Worm (Caenorhabditis elegans): ENCODE data around the gene fbxb-88.

The fbxb-88 gene

DNA sequence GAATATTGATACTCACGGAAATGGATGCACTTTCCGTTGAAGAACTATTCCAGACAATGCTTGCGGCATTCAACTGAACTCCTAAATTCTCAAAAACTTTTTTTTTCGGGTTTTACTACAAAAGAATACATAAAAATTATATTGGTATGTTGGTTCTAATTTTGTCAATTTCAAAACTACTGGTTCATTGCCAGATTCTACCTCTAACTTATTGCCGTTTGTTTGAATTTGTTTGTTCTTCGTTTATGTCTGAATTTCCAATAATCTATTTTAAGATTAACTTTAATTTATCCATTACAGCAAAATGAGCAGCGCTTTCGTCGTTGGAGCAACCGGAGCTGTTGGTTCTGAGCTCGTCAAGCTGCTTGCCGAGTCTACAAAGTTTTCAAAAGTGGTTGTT is 30.6 kb downstream of the fbxb-88 start, which contains the start of gene C33F10.14:
Gene C33F10.14, plus strand, starts transcription at position 301 of the 400 bp plus-strand sequence.
- no peak for TF ChIP-seq unc-62 (GFP tag; optimal IDR thresholded peaks at IDR 0.05)

DNA sequence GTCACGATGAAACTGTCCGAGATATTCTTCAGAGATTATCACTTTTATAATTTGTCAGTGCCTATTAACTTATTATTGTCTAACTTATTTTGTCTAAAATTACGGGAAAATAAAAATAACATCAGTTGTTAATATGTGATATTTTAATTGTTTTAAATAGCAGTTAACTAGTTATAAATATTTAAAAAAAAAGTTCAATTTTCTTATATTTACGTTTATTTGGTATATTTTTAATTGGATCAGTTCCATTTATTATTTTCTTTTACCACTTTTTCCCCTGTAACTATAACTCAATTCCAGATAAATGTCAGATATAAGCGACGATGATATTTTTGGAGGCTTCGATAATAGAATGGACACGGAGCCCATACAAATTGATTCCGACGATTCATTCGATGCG is 32.2 kb downstream of the fbxb-88 start, which contains the start of gene C33F10.4:
Gene C33F10.4, plus strand, starts transcription at position 301 of the 400 bp plus-strand sequence.
- no peak for TF ChIP-seq unc-62 (GFP tag; optimal IDR thresholded peaks at IDR 0.05)

DNA sequence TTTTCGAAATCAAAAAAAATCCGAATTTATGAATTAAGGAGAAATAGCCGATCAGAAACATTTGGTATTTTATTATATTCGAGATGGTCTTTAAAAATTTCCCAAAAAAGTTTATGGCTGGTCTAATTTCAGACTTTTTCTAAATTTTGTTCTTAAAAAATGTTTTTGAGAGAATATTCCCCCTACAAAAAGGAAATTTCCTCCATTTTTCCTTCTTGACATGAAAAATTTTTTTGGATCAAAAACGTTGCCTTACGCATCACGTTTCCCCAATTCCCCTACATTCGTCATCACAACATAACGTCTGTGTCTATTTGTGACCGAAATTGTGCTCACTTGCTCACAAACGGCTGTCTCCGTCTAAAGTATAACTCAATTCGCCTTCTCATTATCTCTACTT is 34.4 kb downstream of the fbxb-88 start:
- TF ChIP-seq unc-62 (GFP tag; optimal IDR thresholded peaks at IDR 0.05) = no peak

DNA sequence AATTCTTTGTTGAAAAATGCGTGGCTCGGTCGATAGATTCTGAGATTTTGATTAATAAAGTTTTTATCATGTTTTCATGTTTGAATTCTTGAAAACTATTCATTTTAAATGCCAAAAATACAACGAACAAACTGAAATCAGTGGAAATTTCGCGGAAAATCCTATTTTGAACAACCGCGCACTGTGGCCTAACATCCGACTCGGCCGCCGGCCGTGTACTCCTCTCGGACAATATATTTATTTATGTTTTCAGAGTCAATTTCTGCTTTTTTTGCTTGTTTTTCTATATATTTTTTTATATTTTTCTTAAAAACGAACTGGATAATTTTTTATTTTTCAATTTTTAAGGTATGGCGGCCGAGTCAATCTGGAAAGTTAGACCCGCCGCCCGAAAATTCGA is 36.4 kb downstream of the fbxb-88 start, which contains the start of gene F26G1.1:
Gene F26G1.1, plus strand, starts transcription at position 347 of the 400 bp plus-strand sequence.
- TF ChIP-seq unc-62 (GFP tag; optimal IDR thresholded peaks at IDR 0.05) = no peak

DNA sequence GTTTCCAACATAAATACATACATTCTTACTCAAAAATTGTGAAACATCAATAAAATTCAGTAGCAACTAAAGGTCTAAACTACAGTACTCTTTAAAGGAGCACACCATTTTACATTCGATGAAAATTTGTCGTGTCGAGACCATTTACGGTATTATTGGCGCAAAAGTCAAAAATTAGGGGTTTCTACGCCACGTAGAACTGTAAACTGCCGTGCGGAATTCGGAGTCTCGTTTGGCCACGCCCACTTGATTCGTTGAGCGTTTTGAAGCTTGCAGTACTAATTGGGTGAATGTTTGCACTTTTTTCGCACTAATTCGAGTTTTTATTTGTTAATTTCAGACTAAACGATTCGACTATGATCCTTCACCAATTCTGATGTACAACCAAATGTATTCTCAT is 37.0 kb downstream of the fbxb-88 start:
- TF ChIP-seq unc-62 (GFP tag; optimal IDR thresholded peaks at IDR 0.05) = no peak

DNA sequence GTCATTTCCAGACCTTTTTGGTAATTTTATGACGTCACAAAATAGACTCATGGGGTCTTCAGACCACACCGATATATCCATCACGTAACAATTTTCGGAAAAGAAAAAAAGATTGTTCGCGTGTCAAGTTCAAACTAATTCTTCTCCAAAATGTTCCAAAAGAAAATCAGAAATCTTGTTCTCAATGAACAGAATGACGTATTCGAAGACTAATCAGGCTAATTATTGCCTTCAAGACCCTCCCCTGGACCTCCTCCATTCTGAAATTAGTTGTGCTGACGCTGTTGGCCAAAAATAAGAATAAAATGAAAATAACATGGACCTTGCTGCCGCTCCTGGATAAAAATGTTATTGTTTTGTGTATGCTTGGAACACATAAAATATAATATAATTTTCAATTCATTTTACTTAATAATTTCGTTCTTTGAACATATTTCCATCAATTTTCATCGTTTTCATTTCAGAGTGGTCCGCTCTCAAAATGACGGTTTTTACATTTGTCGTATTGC is 37.8 kb downstream of the fbxb-88 start, which contains the start of gene F26G1.15:
Gene F26G1.15, plus strand, starts transcription at position 459 of the 509 bp plus-strand sequence.
- TF ChIP-seq unc-62 (GFP tag; optimal IDR thresholded peaks at IDR 0.05) = no peak

DNA sequence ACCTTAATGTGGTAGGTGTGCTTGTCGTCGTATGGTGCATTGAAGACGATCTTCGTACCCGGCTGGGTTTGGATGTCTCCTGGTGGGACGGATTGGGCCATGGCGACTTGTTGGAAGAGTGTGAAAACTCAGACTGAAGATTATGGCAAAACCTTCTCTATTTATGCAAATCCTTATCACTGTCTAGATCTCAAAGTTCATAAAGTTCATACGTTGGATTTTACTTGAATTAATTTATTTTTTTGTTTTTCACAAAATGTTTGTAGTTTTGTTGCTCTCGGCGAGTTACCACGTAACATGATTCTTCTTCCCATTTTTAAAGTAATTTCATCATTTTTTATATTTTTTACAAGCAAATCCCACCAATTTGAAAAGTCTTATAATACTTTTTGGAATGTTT is 41.5 kb downstream of the fbxb-88 start, which contains the start of gene msp-3:
Gene msp-3, minus strand, starts transcription at position 101 of the 400 bp plus-strand sequence.
- TF ChIP-seq unc-62 (GFP tag; optimal IDR thresholded peaks at IDR 0.05) = no peak

DNA sequence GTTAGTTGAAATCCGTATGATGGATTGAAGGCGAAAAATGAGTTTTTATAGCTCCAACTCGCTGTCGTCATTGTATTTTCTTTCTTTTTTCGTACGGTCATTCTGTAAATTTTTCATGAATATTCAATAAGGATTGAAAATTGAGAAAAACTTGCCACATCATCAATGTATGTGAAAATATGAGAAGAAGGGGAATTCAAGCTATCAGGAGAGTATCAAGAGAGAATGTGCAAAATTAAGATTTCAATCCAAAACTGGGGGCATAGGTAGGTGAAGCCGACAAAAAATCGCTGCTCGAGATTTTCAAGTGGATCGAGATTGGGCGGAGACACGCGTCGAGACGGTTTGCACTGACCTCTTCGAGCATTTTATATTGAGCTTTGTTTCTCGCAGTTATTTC is 43.2 kb downstream of the fbxb-88 start, which contains the start of gene nep-12:
Gene nep-12, minus strand, starts transcription at position 101 of the 400 bp plus-strand sequence.
- TF ChIP-seq unc-62 (GFP tag; optimal IDR thresholded peaks at IDR 0.05) = no peak

DNA sequence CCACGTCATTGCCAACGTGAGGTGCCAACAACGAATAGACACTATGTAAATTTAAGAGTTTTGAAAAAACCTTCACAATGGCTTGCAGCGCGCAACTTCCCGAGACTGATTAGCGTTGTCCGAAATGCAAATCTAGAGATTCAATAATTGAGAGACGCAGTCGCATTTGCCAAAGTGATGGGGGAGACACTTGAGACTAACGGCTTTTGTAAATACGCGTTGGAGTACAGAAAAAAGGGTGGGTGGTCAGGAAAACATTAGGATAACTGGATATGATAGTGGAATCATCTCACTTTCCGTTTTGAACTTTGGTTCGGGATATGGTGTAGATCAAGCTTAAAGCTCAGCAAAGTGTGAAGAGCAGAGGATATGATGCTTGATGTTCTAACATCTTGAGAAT is 47.9 kb downstream of the fbxb-88 start:
- no peak for TF ChIP-seq unc-62 (GFP tag; optimal IDR thresholded peaks at IDR 0.05)

DNA sequence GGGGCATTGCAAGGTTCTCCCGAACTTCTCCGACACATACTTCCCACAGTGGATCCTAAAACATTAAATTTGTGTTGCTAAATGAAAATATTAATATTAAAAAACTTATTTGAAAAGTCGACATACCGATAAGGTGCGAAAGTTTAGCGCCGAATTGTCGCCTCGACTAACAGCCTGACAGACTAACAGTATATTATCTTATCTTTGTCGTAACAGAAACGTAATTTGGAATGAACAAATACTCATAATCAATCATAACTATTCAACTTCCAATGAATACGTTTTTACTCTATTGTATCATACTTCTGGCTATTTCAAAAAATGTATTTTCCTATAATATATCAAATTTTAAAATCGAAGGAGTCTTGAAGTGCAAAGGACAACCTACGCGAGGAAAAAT is 50.8 kb downstream of the fbxb-88 start, which contains the start of gene F26G1.11:
Gene F26G1.11, plus strand, starts transcription at position 205 of the 400 bp plus-strand sequence.
- TF ChIP-seq unc-62 (GFP tag; optimal IDR thresholded peaks at IDR 0.05) = no peak
